Worm (Caenorhabditis elegans) whole organism, young adult: Measurements from ENCODE around the gene cav-2.

ENCODE experiments used
- B0336.3 ChIP-seq: fragments of 200-800 bp; sonication (Bioruptor generic); IDR thresholded peaks from 2 replicates; pipeline ENCODE4 v1.3.6; 2022; ENCODE audit warnings: missing genetic modification characterization, missing compliant biosample characterization
- F10E7.11 ChIP-seq: sonication (generic microtip); optimal IDR thresholded peaks from 2 replicates; lab custom pipeline; 2017; ENCODE audit warnings: mild to moderate bottlenecking, missing genetic modification characterization, moderate library complexity, missing compliant biosample characterization
- F22D6.2 ChIP-seq: sonication (generic microtip); optimal IDR thresholded peaks from 2 replicates; lab custom pipeline; 2016; ENCODE audit warnings: mild to moderate bottlenecking, missing genetic modification characterization, missing compliant biosample characterization
- F23B12.7 ChIP-seq: sonication (generic microtip); optimal IDR thresholded peaks from 2 replicates; lab custom pipeline; 2017; ENCODE audit warnings: missing genetic modification characterization, mild to moderate bottlenecking, missing compliant biosample characterization, antibody characterized with exemption, moderate library complexity; ENCODE audit not compliant: insufficient read depth
- F37B4.10 ChIP-seq: fragments of 200-800 bp; sonication (Bioruptor generic); IDR thresholded peaks from 2 replicates; pipeline ENCODE4 v1.3.6; 2022; ENCODE audit warnings: missing genetic modification characterization, missing compliant biosample characterization
- T26A5.8 ChIP-seq: sonication (generic microtip); optimal IDR thresholded peaks from 2 replicates; lab custom pipeline; 2016; ENCODE audit warnings: missing genetic modification characterization, missing compliant biosample characterization
- Y56A3A.18 ChIP-seq: fragments of 200-800 bp; sonication (Bioruptor generic); IDR thresholded peaks from 2 replicates; pipeline ENCODE4 v1.3.6; 2022; ENCODE audit warnings: missing genetic modification reagents, missing genetic modification characterization, missing compliant biosample characterization
- Y79H2A.3 ChIP-seq: fragments of 200-800 bp; sonication (Bioruptor generic); conservative IDR thresholded peaks from 2 replicates; pipeline ENCODE4 v1.3.6; 2022; ENCODE audit warnings: missing genetic modification reagents, missing genetic modification characterization, missing compliant biosample characterization
- ZK185.1 ChIP-seq: sonication (generic microtip); optimal IDR thresholded peaks from 2 replicates; lab custom pipeline; 2016; ENCODE audit warnings: mild to moderate bottlenecking, missing genetic modification characterization, missing compliant biosample characterization; ENCODE audit not compliant: poor library complexity, severe bottlenecking
- aptf-3 ChIP-seq: fragments of 200-800 bp; sonication (Bioruptor generic); IDR thresholded peaks from 2 replicates; pipeline ENCODE4 v1.3.6; 2022; ENCODE audit warnings: missing genetic modification characterization, missing compliant biosample characterization
- athp-1 ChIP-seq: sonication (generic microtip); optimal IDR thresholded peaks from 2 replicates; lab custom pipeline; 2017; ENCODE audit warnings: mild to moderate bottlenecking, missing genetic modification characterization, missing compliant biosample characterization
- attf-3 ChIP-seq: fragments of 200-800 bp; sonication (Bioruptor generic); conservative IDR thresholded peaks from 2 replicates; pipeline ENCODE4 v1.3.6; 2022; ENCODE audit warnings: missing genetic modification reagents, missing genetic modification characterization, missing compliant biosample characterization
- bed-2 ChIP-seq: fragments of 200-800 bp; sonication (Bioruptor generic); IDR thresholded peaks from 2 replicates; pipeline ENCODE4 v1.3.6; 2022; ENCODE audit warnings: missing genetic modification reagents, missing genetic modification characterization, missing compliant biosample characterization
- cebp-2 ChIP-seq: fragments of 200-800 bp; sonication (Bioruptor generic); IDR thresholded peaks from 2 replicates; pipeline ENCODE4 v1.3.6; 2022; ENCODE audit warnings: missing genetic modification characterization, missing compliant biosample characterization
- ceh-40 ChIP-seq: fragments of 200-800 bp; sonication (Bioruptor generic); IDR thresholded peaks from 2 replicates; pipeline ENCODE4 v1.3.6; 2022; ENCODE audit warnings: missing genetic modification characterization, missing compliant biosample characterization
- efl-1 ChIP-seq: fragments of 150-350 bp; optimal IDR thresholded peaks from 2 replicates; lab custom pipeline; 2014; ENCODE audit warnings: missing biosample characterization, missing genetic modification reagents, missing genetic modification characterization
- egl-18 ChIP-seq: fragments of 200-800 bp; sonication (Bioruptor generic); IDR thresholded peaks from 2 replicates; pipeline ENCODE4 v1.3.6; 2022; ENCODE audit warnings: missing genetic modification reagents, missing genetic modification characterization, missing compliant biosample characterization
- egl-44 ChIP-seq: fragments of 200-800 bp; sonication (Bioruptor generic); IDR thresholded peaks from 2 replicates; pipeline ENCODE4 v1.3.6; 2022; ENCODE audit warnings: missing genetic modification reagents, missing genetic modification characterization, missing compliant biosample characterization
- egrh-3 ChIP-seq: fragments of 200-800 bp; sonication (Bioruptor generic); IDR thresholded peaks from 2 replicates; pipeline ENCODE4 v1.3.6; 2022; ENCODE audit warnings: missing genetic modification reagents, missing genetic modification characterization, missing compliant biosample characterization
- ets-4 ChIP-seq: fragments of 200-800 bp; sonication (Bioruptor generic); optimal IDR thresholded peaks from 2 replicates; lab custom pipeline; 2018; ENCODE audit warnings: mild to moderate bottlenecking, missing genetic modification characterization, missing compliant biosample characterization
- gei-17 ChIP-seq: fragments of 200-800 bp; sonication (Bioruptor generic); optimal IDR thresholded peaks from 2 replicates; lab custom pipeline; 2018; ENCODE audit warnings: mild to moderate bottlenecking, missing genetic modification characterization, missing compliant biosample characterization
- him-1 ChIP-seq: sonication (generic microtip); optimal IDR thresholded peaks from 2 replicates; lab custom pipeline; 2016; ENCODE audit warnings: missing genotype, missing genetic modification reagents, missing genetic modification characterization, missing compliant biosample characterization
- hmg-1.2 ChIP-seq: fragments of 200-800 bp; sonication (Bioruptor generic); IDR thresholded peaks from 2 replicates; pipeline ENCODE4 v1.3.6; 2022; ENCODE audit warnings: missing genetic modification reagents, missing genetic modification characterization, missing compliant biosample characterization
- hmg-20 ChIP-seq: fragments of 200-800 bp; sonication (Bioruptor generic); IDR thresholded peaks from 2 replicates; pipeline ENCODE4 v1.3.6; 2022; ENCODE audit warnings: missing genetic modification reagents, missing genetic modification characterization, missing compliant biosample characterization
- hrde-1 ChIP-seq: sonication (generic microtip); optimal IDR thresholded peaks from 2 replicates; lab custom pipeline; 2016; ENCODE audit warnings: missing genetic modification characterization, mild to moderate bottlenecking, missing compliant biosample characterization, moderate library complexity, missing genotype, missing genetic modification reagents, borderline replicate concordance
- hsf-1 ChIP-seq: fragments of 200-800 bp; sonication (Bioruptor generic); IDR thresholded peaks from 2 replicates; pipeline ENCODE4 v1.3.6; 2022; ENCODE audit warnings: missing genetic modification reagents, missing genetic modification characterization, missing compliant biosample characterization
- lag-1 ChIP-seq: fragments of 200-800 bp; sonication (Bioruptor generic); IDR thresholded peaks from 2 replicates; pipeline ENCODE4 v1.3.6; 2022; ENCODE audit warnings: missing genetic modification reagents, missing genetic modification characterization, missing compliant biosample characterization
- lin-35 ChIP-seq, 3 experiments: fragments of 150-350 bp in 2 of 3; sonication (generic microtip) in 1 of 3; optimal IDR thresholded peaks; 2 replicates each; lab custom pipeline; 2014 to 2018; ENCODE audit warnings: missing biosample characterization in 3 of 3, missing genetic modification characterization in 3 of 3, missing genetic modification reagents in 3 of 3
- lin-40 ChIP-seq: sonication (generic microtip); optimal IDR thresholded peaks from 2 replicates; lab custom pipeline; 2016; ENCODE audit warnings: missing genetic modification characterization, mild to moderate bottlenecking, missing compliant biosample characterization, missing genotype, missing genetic modification reagents
- nfya-2 ChIP-seq: fragments of 200-800 bp; sonication (Bioruptor generic); IDR thresholded peaks from 2 replicates; pipeline ENCODE4 v1.3.6; 2022; ENCODE audit warnings: missing genetic modification reagents, missing genetic modification characterization, missing compliant biosample characterization
- nhr-179 ChIP-seq: sonication (generic microtip); optimal IDR thresholded peaks from 2 replicates; lab custom pipeline; 2016; ENCODE audit warnings: mild to moderate bottlenecking, missing genetic modification characterization, missing compliant biosample characterization
- nhr-27 ChIP-seq: fragments of 200-800 bp; sonication (Bioruptor generic); optimal IDR thresholded peaks from 2 replicates; lab custom pipeline; 2018; ENCODE audit warnings: mild to moderate bottlenecking, missing genetic modification characterization, moderate library complexity, missing compliant biosample characterization
- nhr-80 ChIP-seq: sonication (generic microtip); optimal IDR thresholded peaks from 2 replicates; lab custom pipeline; 2016; ENCODE audit warnings: missing genetic modification characterization, missing compliant biosample characterization
- nhr-90 ChIP-seq: sonication (generic microtip); optimal IDR thresholded peaks from 2 replicates; lab custom pipeline; 2016; ENCODE audit warnings: missing genotype, mild to moderate bottlenecking, missing genetic modification characterization, missing compliant biosample characterization
- sdz-38 ChIP-seq: sonication (generic microtip); optimal IDR thresholded peaks from 2 replicates; lab custom pipeline; 2016; ENCODE audit warnings: missing genotype, missing genetic modification characterization, missing compliant biosample characterization
- sea-2 ChIP-seq: fragments of 200-800 bp; sonication (Bioruptor generic); IDR thresholded peaks from 2 replicates; pipeline ENCODE4 v1.3.6; 2022; ENCODE audit warnings: missing genetic modification characterization, missing compliant biosample characterization
- snpc-1.1 ChIP-seq: sonication (generic microtip); optimal IDR thresholded peaks from 2 replicates; lab custom pipeline; 2017; ENCODE audit warnings: missing genetic modification characterization, mild to moderate bottlenecking, missing compliant biosample characterization, antibody characterized with exemption, moderate library complexity, missing genotype, missing genetic modification reagents; ENCODE audit not compliant: insufficient read depth
- snpc-4 ChIP-seq, 5 experiments: fragments of 150-350 bp in 1 of 5; sonication (generic microtip) in 4 of 5; optimal IDR thresholded peaks; 2 replicates each; lab custom pipeline; 2014 to 2018; ENCODE audit warnings: missing genetic modification characterization in 5 of 5, missing biosample characterization in 3 of 5, antibody characterized with exemption in 2 of 5, mild to moderate bottlenecking in 2 of 5, missing compliant biosample characterization in 2 of 5, missing genotype in 2 of 5, moderate library complexity in 2 of 5, missing genetic modification reagents in 1 of 5
- somi-1 ChIP-seq: fragments of 200-800 bp; sonication (Bioruptor generic); optimal IDR thresholded peaks from 2 replicates; lab custom pipeline; 2018; ENCODE audit warnings: mild to moderate bottlenecking, missing genetic modification characterization, missing compliant biosample characterization
- tbx-9 ChIP-seq: sonication (generic microtip); optimal IDR thresholded peaks from 2 replicates; lab custom pipeline; 2016; ENCODE audit warnings: borderline replicate concordance, missing genetic modification characterization, inconsistent platforms, missing compliant biosample characterization
- unc-62 ChIP-seq: fragments of 150-350 bp; optimal IDR thresholded peaks from 2 replicates; lab custom pipeline; 2014; ENCODE audit warnings: missing biosample characterization, missing genetic modification reagents, missing genetic modification characterization
- xnd-1 ChIP-seq: sonication (generic microtip); optimal IDR thresholded peaks from 2 replicates; lab custom pipeline; 2016; ENCODE audit warnings: missing genotype, missing genetic modification reagents, missing genetic modification characterization, missing compliant biosample characterization
- zfh-2 ChIP-seq: fragments of 200-800 bp; sonication (Bioruptor generic); conservative IDR thresholded peaks from 2 replicates; pipeline ENCODE4 v1.3.6; 2022; ENCODE audit warnings: missing genetic modification reagents, missing genetic modification characterization, missing compliant biosample characterization
- zim-3 ChIP-seq: sonication (generic microtip); optimal IDR thresholded peaks from 2 replicates; lab custom pipeline; 2017; ENCODE audit warnings: mild to moderate bottlenecking, missing genetic modification characterization, moderate library complexity, missing compliant biosample characterization
- ztf-25 ChIP-seq: fragments of 200-800 bp; sonication (Bioruptor generic); IDR thresholded peaks from 2 replicates; pipeline ENCODE4 v1.3.6; 2022; ENCODE audit warnings: missing genetic modification reagents, missing genetic modification characterization, missing compliant biosample characterization
- ztf-26 ChIP-seq: sonication (generic microtip); optimal IDR thresholded peaks from 2 replicates; lab custom pipeline; 2017; ENCODE audit warnings: missing genetic modification characterization, missing compliant biosample characterization
- ztf-3 ChIP-seq: fragments of 200-800 bp; sonication (Bioruptor generic); optimal IDR thresholded peaks from 2 replicates; lab custom pipeline; 2018; ENCODE audit warnings: mild to moderate bottlenecking, missing genetic modification characterization, missing compliant biosample characterization
- ztf-6 ChIP-seq: fragments of 200-800 bp; sonication (Bioruptor generic); IDR thresholded peaks from 2 replicates; pipeline ENCODE4 v1.3.6; 2022; ENCODE audit warnings: missing genetic modification reagents, missing genetic modification characterization, missing compliant biosample characterization

The cav-2 gene

ce11 chrV:13556746-13557145 lies at the start of gene cav-2:
TSS of gene cav-2 (plus strand) at chrV:13557104.
- TF ChIP-seq unc-62 (GFP tag; lab: Kevin White, UChicago) (no peak), ZK185.1 (tag; lab: Kevin White, UChicago) (peak; percentile 89), athp-1 (tag; lab: Kevin White, UChicago) (peak; percentile 11), nhr-27 (tag; lab: Kevin White, UChicago) (peak; percentile 57), ets-4 (GFP tag; lab: Kevin White, UChicago) (peak; percentile 98), hmg-1.2 (peak; percentile 33), B0336.3 (GFP tag; lab: Robert Waterston, UW) (peak; percentile 61; the same call in 1 of the 2 replicates), ztf-26 (tag; lab: Kevin White, UChicago) (no peak), zim-3 (tag; lab: Kevin White, UChicago) (no peak), F37B4.10 (GFP tag; lab: Robert Waterston, UW) (no peak), egrh-3 (GFP tag; lab: Robert Waterston, UW) (no peak), nhr-80 (tag; lab: Kevin White, UChicago) (peak; percentile 95), nhr-179 (tag; lab: Kevin White, UChicago) (no peak), zfh-2 (GFP tag; lab: Robert Waterston, UW) (no peak), somi-1 (GFP tag; lab: Kevin White, UChicago) (no peak), sdz-38 (tag; lab: Kevin White, UChicago) (no peak), lag-1 (GFP tag; lab: Robert Waterston, UW) (0 out of 2 replicates have a peak, but pooled peaks have one; percentile 66), bed-2 (no peak), hmg-20 (peak; percentile 66; the same call in 1 of the 2 replicates), cebp-2 (GFP tag; lab: Robert Waterston, UW) (no peak), gei-17 (GFP tag; lab: Kevin White, UChicago) (peak; percentile 9), tbx-9 (tag; lab: Kevin White, UChicago) (no peak), ceh-40 (GFP tag; lab: Robert Waterston, UW) (no peak), ztf-6 (GFP tag; lab: Robert Waterston, UW) (no peak), him-1 (peak; percentile 61), snpc-4 (GFP tag; optimal IDR thresholded peaks at IDR 0.05; lab: Kevin White, UChicago) (no peak), snpc-4 (tag; optimal IDR thresholded peaks at IDR 0.05; lab: Kevin White, UChicago) (peak in 2 of 4 experiments; percentile 40 to 78), egl-18 (GFP tag; lab: Robert Waterston, UW) (no peak), lin-40 (peak; percentile 72), snpc-1.1 (tag; lab: Kevin White, UChicago) (no peak), lin-35 (GFP tag; optimal IDR thresholded peaks at IDR 0.05; lab: Kevin White, UChicago) (peak in 2 of 3 experiments; percentile 77 to 88), aptf-3 (no peak), F23B12.7 (tag; lab: Kevin White, UChicago) (peak; percentile 18), Y79H2A.3 (no peak), ztf-3 (GFP tag; lab: Kevin White, UChicago) (peak; percentile 20), xnd-1 (tag; lab: Kevin White, UChicago) (peak; percentile 4), efl-1 (GFP tag; lab: Kevin White, UChicago) (peak; percentile 74), egl-44 (peak; percentile 33; the same call in 1 of the 2 replicates), hsf-1 (no peak), attf-3 (peak; percentile 58), Y56A3A.18 (GFP tag; lab: Robert Waterston, UW) (no peak), nfya-2 (GFP tag; lab: Robert Waterston, UW) (no peak), F22D6.2 (peak; percentile 36), nhr-90 (tag; lab: Kevin White, UChicago) (no peak), ztf-25 (GFP tag; lab: Robert Waterston, UW) (peak; percentile 65; the same call in 1 of the 2 replicates), sea-2 (no peak), hrde-1 (no peak), T26A5.8 (no peak), F10E7.11 (tag; lab: Kevin White, UChicago) (no peak)
